Worm (Caenorhabditis elegans): ENCODE results near the gene unc-78.

- no peak for TF ChIP-seq hnd-1 (tag; optimal IDR thresholded peaks at IDR 0.05)
- TF ChIP-seq B0310.2 (tag; optimal IDR thresholded peaks at IDR 0.05), result no peak
- no peak for TF ChIP-seq tbx-11 (GFP tag; IDR thresholded peaks at IDR 0.05)
- TF ChIP-seq pes-1 (GFP tag; IDR thresholded peaks at IDR 0.05), result no peak
- TF ChIP-seq ama-1 (optimal IDR thresholded peaks at IDR 0.05), result no peak
- no peak for TF ChIP-seq sea-1 (GFP tag; conservative IDR thresholded peaks at IDR 0.05)
- no peak for TF ChIP-seq aly-1 (tag; optimal IDR thresholded peaks at IDR 0.05)
- TF ChIP-seq hmbx-1 (tag; optimal IDR thresholded peaks at IDR 0.05), result no peak
- no peak for TF ChIP-seq flt-1 (GFP tag; IDR thresholded peaks at IDR 0.05)
- no peak for TF ChIP-seq F13C5.2 (tag; optimal IDR thresholded peaks at IDR 0.05)
- TF ChIP-seq tra-4 (tag; optimal IDR thresholded peaks at IDR 0.05), result no peak
- no peak for TF ChIP-seq scrt-1 (GFP tag; IDR thresholded peaks at IDR 0.05)
- no peak for TF ChIP-seq ets-7 (tag; optimal IDR thresholded peaks at IDR 0.05)
These were observed 7.7 kb upstream of the unc-78 start, which contains the start of gene C04F6.7 for ce11 chrX:3419084-3419483.
